Worm (Caenorhabditis elegans): ENCODE measurements around the gene elo-4.

The elo-4 gene

ce11 chrIII:9322010-9322409 is 12.1 kb downstream of the elo-4 start, which contains the start of gene cpb-1:
Gene cpb-1 (plus strand): TSS chrIII:9322310.
- TF ChIP-seq nhr-21 (tag; optimal IDR thresholded peaks at IDR 0.05) (no peak), sma-9 (GFP tag; optimal IDR thresholded peaks at IDR 0.05) (no peak), sma-9 (tag; optimal IDR thresholded peaks at IDR 0.05) (no peak), nhr-77 (tag; optimal IDR thresholded peaks at IDR 0.05) (no peak), snpc-4 (tag; optimal IDR thresholded peaks at IDR 0.05) (no peak), sma-3 (GFP tag; optimal IDR thresholded peaks at IDR 0.05) (no peak), ceh-16 (tag; optimal IDR thresholded peaks at IDR 0.05) (no peak), peb-1 (tag; optimal IDR thresholded peaks at IDR 0.05) (no peak), mab-5 (tag; optimal IDR thresholded peaks at IDR 0.05) (no peak)

DNA sequence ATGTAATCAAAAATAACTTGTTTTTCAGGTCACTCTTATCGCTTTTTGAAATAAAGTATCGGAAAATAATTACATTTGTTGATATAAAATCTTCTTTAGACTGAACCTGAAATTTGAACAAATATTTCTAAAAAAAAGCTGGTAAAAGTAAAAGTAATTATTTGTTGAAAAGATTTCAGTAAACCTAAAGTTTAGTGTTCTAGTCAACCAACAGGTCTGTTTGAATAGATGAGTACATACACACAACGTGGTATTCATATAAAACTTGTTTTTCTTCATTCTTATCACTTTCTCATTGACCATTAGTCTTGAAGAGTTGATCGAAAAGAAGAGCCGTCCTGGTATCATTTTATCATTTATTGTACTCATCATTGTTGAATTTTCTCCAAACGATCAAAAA is 14.4 kb downstream of the elo-4 start, which contains the start of gene C40H1.9:
TSS of gene C40H1.9 (plus strand) at position 301 of the 400 bp plus-strand sequence.
- no peak for TF ChIP-seq lin-13 (GFP tag; optimal IDR thresholded peaks at IDR 0.05)

DNA sequence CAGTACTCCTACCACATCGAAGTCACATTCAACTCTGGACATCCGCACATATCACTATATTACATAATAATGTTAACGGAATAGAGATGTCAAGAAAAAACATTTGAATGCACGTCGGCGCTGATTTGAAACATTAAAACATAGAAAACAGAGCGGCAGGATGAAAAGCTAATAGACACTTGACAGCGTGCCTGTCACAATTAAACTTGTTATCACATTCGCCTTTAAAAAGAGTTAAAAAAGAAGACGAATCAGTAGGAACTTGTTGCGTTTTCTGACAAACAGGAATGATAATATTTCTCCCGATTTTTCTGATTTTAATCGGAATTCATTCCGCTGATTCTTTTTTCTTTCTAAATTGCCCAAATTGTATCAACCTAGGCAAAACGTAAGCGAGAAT is 16.5 kb downstream of the elo-4 start:
- TF ChIP-seq ztf-1 (GFP tag; conservative IDR thresholded peaks at IDR 0.05) (no peak), lsy-2 (tag; optimal IDR thresholded peaks at IDR 0.05) (no peak), ceh-82 (tag; optimal IDR thresholded peaks at IDR 0.05) (no peak), nhr-11 (tag; optimal IDR thresholded peaks at IDR 0.05) (no peak), fos-1 (tag; optimal IDR thresholded peaks at IDR 0.05) (no peak), ceh-16 (tag; optimal IDR thresholded peaks at IDR 0.05) (no peak), crh-2 (tag; optimal IDR thresholded peaks at IDR 0.05) (no peak)

ce11 chrIII:9315180-9315579 is 18.9 kb downstream of the elo-4 start:
- TF ChIP-seq gmeb-1 (tag; optimal IDR thresholded peaks at IDR 0.05) (no peak), ceh-82 (tag; optimal IDR thresholded peaks at IDR 0.05) (no peak), nhr-12 (tag; optimal IDR thresholded peaks at IDR 0.05) (no peak), blmp-1 (tag; optimal IDR thresholded peaks at IDR 0.05; ENCODE audit: insufficient read depth) (no peak)

ce11 chrIII:9314476-9314875 is 19.6 kb downstream of the elo-4 start, which contains the start of gene C40H1.8:
Gene C40H1.8 (plus strand): TSS chrIII:9314717.
- no peak for TF ChIP-seq gmeb-1 (tag; optimal IDR thresholded peaks at IDR 0.05)
- TF ChIP-seq nhr-10 (tag; optimal IDR thresholded peaks at IDR 0.05) = no peak
- TF ChIP-seq fos-1 (tag; optimal IDR thresholded peaks at IDR 0.05) = peak; percentile 34
- no peak for TF ChIP-seq nhr-21 (tag; optimal IDR thresholded peaks at IDR 0.05)

- TF ChIP-seq nhr-23 (tag; optimal IDR thresholded peaks at IDR 0.05) (no peak), ama-1 (optimal IDR thresholded peaks at IDR 0.05) (no peak), peb-1 (tag; optimal IDR thresholded peaks at IDR 0.05) (no peak), aly-2 (tag; optimal IDR thresholded peaks at IDR 0.05) (no peak), lin-13 (GFP tag; optimal IDR thresholded peaks at IDR 0.05) (no peak), nhr-11 (tag; optimal IDR thresholded peaks at IDR 0.05) (no peak), crh-2 (tag; optimal IDR thresholded peaks at IDR 0.05) (no peak), elt-1 (tag; optimal IDR thresholded peaks at IDR 0.05) (no peak), nhr-25 (tag; optimal IDR thresholded peaks at IDR 0.05) (no peak), nhr-129 (tag; optimal IDR thresholded peaks at IDR 0.05) (no peak), lsy-2 (tag; optimal IDR thresholded peaks at IDR 0.05) (peak in 1 of 2 experiments; percentile 1), dmd-4 (tag; optimal IDR thresholded peaks at IDR 0.05) (peak; percentile 51), nhr-21 (tag; optimal IDR thresholded peaks at IDR 0.05) (peak; percentile 50), F13H6.1 (tag; optimal IDR thresholded peaks at IDR 0.05) (no peak), nhr-10 (tag; optimal IDR thresholded peaks at IDR 0.05) (no peak), fos-1 (tag; optimal IDR thresholded peaks at IDR 0.05) (no peak)
Observed at ce11 chrIII:9309840-9310239, 24.2 kb downstream of the elo-4 start.

ce11 chrIII:9306596-9306995 is 27.5 kb downstream of the elo-4 start, which contains the start of gene srx-45:
Gene srx-45 (minus strand): TSS chrIII:9306696.
- no peak for TF ChIP-seq aly-2 (tag; optimal IDR thresholded peaks at IDR 0.05)
- TF ChIP-seq unc-39 (tag; optimal IDR thresholded peaks at IDR 0.05) = no peak
- TF ChIP-seq ztf-1 (GFP tag; conservative IDR thresholded peaks at IDR 0.05) = no peak
- no peak for TF ChIP-seq alr-1 (tag; optimal IDR thresholded peaks at IDR 0.05)
- TF ChIP-seq unc-55 (GFP tag; optimal IDR thresholded peaks at IDR 0.05) = no peak
- TF ChIP-seq ceh-16 (tag; optimal IDR thresholded peaks at IDR 0.05) = no peak
- TF ChIP-seq fos-1 (tag; optimal IDR thresholded peaks at IDR 0.05) = no peak
- no peak for TF ChIP-seq zag-1 (tag; optimal IDR thresholded peaks at IDR 0.05)
- no peak for TF ChIP-seq egl-27 (tag; optimal IDR thresholded peaks at IDR 0.05)
- no peak for TF ChIP-seq lsy-2 (tag; optimal IDR thresholded peaks at IDR 0.05)
- TF ChIP-seq unc-62 (GFP tag; optimal IDR thresholded peaks at IDR 0.05) = no peak
- no peak for TF ChIP-seq mdl-1 (tag; optimal IDR thresholded peaks at IDR 0.05)
- no peak for TF ChIP-seq sma-9 (GFP tag; optimal IDR thresholded peaks at IDR 0.05)
- TF ChIP-seq sma-9 (tag; optimal IDR thresholded peaks at IDR 0.05) = no peak
